Worm (Caenorhabditis elegans) whole organism, L3 larva: ENCODE measurements around the gene T10G3.3.

ENCODE experiments used
- daf-12 ChIP-seq: fragments of 150-350 bp; optimal IDR thresholded peaks from 2 replicates; lab custom pipeline; 2014; ENCODE audit warnings: missing biosample characterization, missing genetic modification reagents, missing genetic modification characterization
- fos-1 ChIP-seq: fragments of 150-350 bp; optimal IDR thresholded peaks from 2 replicates; lab custom pipeline; 2014; ENCODE audit warnings: missing biosample characterization, missing genetic modification characterization
- lin-39 ChIP-seq: fragments of 150-350 bp; optimal IDR thresholded peaks from 2 replicates; lab custom pipeline; 2018; ENCODE audit warnings: missing biosample characterization, missing genetic modification reagents, missing genetic modification characterization
- skn-1 ChIP-seq: fragments of 150-350 bp; optimal IDR thresholded peaks from 2 replicates; lab custom pipeline; 2014; ENCODE audit warnings: missing biosample characterization, missing genetic modification characterization

ce11 chrV:13479766-13480165 is 10.2 kb downstream of the T10G3.3 start, which contains the start of gene T10G3.2:
- TF ChIP-seq lin-39 (tag; lab: Kevin White, UChicago): no peak
- TF ChIP-seq fos-1 (tag; lab: Kevin White, UChicago): no peak
- no peak for TF ChIP-seq daf-12
- no peak for TF ChIP-seq skn-1 (tag; lab: Kevin White, UChicago)
